Fruit fly (Drosophila melanogaster): Measurements from ENCODE around the gene GstD5.

DNA sequence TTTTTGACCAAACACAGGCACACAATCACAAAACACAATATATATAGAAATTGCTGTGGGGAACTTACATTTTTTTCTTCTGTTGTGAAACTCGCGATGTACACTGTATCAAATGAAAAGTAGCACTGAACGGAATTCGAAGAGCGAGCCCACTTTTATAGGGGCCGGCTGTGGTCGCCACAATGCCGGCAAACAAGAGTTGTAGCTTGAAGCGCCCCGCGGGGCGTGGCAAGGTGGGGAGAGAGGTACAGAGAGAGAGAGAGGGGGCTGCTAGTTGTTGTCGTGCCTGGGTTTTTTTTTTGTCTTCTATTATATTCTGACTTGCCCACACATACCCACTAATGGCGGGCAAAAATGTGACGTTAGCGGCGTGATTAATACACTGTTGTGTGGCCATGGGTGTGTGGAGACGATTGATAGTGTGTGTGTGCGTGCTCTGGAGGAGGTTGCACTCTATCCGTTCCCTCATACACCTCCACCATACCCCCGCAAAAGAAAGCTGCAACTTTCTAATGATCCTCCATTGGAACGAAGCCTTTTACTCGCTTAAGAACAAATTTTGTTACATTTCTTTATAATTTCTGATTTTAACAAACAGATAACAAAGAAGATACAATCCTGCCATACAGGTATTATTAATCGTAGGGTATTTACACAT is 6.3 kb upstream of the GstD5 start, which contains the start of gene GstD1:
- TF ChIP-seq EcR (GFP tag; optimal IDR thresholded peaks at IDR 0.05) (peak; percentile 48), Pif1B (GFP tag; optimal IDR thresholded peaks at IDR 0.05) (peak; percentile 38), CG17806 (tag; optimal IDR thresholded peaks at IDR 0.05) (peak; percentile 39), fd96Ca (GFP tag; IDR thresholded peaks at IDR 0.05) (peak; percentile 89; the same call in 2 of the 3 replicates), CG34367 (tag; optimal IDR thresholded peaks at IDR 0.05) (peak; percentile 17), Pif1A (GFP tag; optimal IDR thresholded peaks at IDR 0.05) (peak; percentile 53), CG8159 (tag; optimal IDR thresholded peaks at IDR 0.05) (peak; percentile 47), CG15710 (tag; optimal IDR thresholded peaks at IDR 0.05) (peak; percentile 24), CG10348 (GFP tag; IDR thresholded peaks at IDR 0.05) (peak; percentile 30), CG9948 (tag; optimal IDR thresholded peaks at IDR 0.05) (peak; percentile 72), rn (GFP tag; IDR thresholded peaks at IDR 0.05) (no peak), Ets98B (GFP tag; IDR thresholded peaks at IDR 0.05) (peak; percentile 90), CG13204 (GFP tag; optimal IDR thresholded peaks at IDR 0.05) (no peak)
